Fruit fly (Drosophila melanogaster): ENCODE data around the gene CG2059.
A peak's percentile ranks its signal among the peaks of the same experiment; 100 is the strongest.

The CG2059 gene

dm6 chrX:7285995-7286985 lies at the start of gene CG2059:
Gene CG2059, plus strand, starts transcription at chrX:7286358.
- peak; percentile 25 for TF ChIP-seq CG17801 (GFP tag; optimal IDR thresholded peaks at IDR 0.05; ENCODE audit: partially characterized antibody)

- peak; percentile 75 for TF ChIP-seq CG17801 (GFP tag; optimal IDR thresholded peaks at IDR 0.05; ENCODE audit: partially characterized antibody)
These were observed 44.1 kb upstream of the CG2059 start for dm6 chrX:7241985-7242627.

dm6 chrX:7246070-7246469 lies 40.1 kb upstream of the CG2059 start:
- no peak for TF ChIP-seq CG17801 (GFP tag; optimal IDR thresholded peaks at IDR 0.05; ENCODE audit: partially characterized antibody)

- TF ChIP-seq CG17801 (GFP tag; optimal IDR thresholded peaks at IDR 0.05; ENCODE audit: partially characterized antibody): no peak
These were observed 33.7 kb upstream of the CG2059 start for dm6 chrX:7252468-7252867.

- TF ChIP-seq CG17801 (GFP tag; optimal IDR thresholded peaks at IDR 0.05; ENCODE audit: partially characterized antibody): no peak
These were observed 31.0 kb upstream of the CG2059 start for dm6 chrX:7255153-7255552.

- no peak for TF ChIP-seq CG17801 (GFP tag; optimal IDR thresholded peaks at IDR 0.05; ENCODE audit: partially characterized antibody)
These were observed 19.6 kb upstream of the CG2059 start, which contains the start of gene CG1958 for dm6 chrX:7266604-7267003. Gene CG1958, plus strand, starts transcription at chrX:7266904.

- TF ChIP-seq CG17801 (GFP tag; optimal IDR thresholded peaks at IDR 0.05; ENCODE audit: partially characterized antibody): no peak
These were observed 14.7 kb upstream of the CG2059 start for dm6 chrX:7271376-7272015.

dm6 chrX:7277038-7277437 lies 9.1 kb upstream of the CG2059 start:
- TF ChIP-seq CG17801 (GFP tag; optimal IDR thresholded peaks at IDR 0.05; ENCODE audit: partially characterized antibody): no peak

- no peak for TF ChIP-seq CG17801 (GFP tag; optimal IDR thresholded peaks at IDR 0.05; ENCODE audit: partially characterized antibody)
These were observed 1.2 kb upstream of the CG2059 start for dm6 chrX:7284964-7285363.

dm6 chrX:7285410-7285809 lies 748 bp upstream of the CG2059 start:
- TF ChIP-seq CG17801 (GFP tag; optimal IDR thresholded peaks at IDR 0.05; ENCODE audit: partially characterized antibody): no peak

DNA sequence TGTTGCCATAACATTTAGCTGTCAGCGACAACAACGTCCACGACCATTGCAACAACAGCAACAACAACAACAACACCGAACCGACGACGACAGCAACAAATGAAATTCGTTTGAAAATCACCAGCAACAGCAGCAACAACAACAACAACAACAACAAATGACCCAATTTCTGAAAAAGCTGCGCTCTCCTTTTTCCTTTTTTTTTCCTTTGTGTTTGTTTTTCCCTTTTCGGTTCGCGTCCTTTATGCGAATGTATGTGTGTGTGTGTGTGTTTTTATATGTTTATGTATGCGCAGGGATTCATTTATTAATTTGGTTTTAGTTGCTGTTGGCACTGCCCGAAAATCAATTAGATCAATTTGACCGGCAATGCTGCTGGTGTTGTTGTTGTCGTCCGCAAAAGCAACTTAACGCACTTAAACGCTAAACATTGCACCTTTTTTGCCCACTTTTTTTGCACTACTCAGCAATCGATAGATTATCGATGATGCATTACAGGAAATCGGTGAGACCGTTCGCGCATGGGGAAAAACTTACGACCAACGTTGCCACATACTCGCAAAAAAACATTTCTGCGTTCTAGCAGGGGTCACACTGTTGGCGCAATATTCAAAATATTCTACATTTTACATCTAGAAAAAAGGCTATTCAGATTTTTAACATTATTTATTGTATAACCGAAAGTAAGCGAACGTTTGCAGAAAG lies 4.8 kb downstream of the CG2059 start, which contains the start of gene unc-119:
unc-119 (minus strand) TSS at position 488 of the 705 bp plus-strand sequence.
- peak; percentile 7 for TF ChIP-seq CG17801 (GFP tag; optimal IDR thresholded peaks at IDR 0.05; ENCODE audit: partially characterized antibody)

dm6 chrX:7291850-7292499 lies 5.8 kb downstream of the CG2059 start:
- TF ChIP-seq CG17801 (GFP tag; optimal IDR thresholded peaks at IDR 0.05; ENCODE audit: partially characterized antibody): peak; percentile 2

- peak; percentile 80 for TF ChIP-seq CG17801 (GFP tag; optimal IDR thresholded peaks at IDR 0.05; ENCODE audit: partially characterized antibody)
These were observed 7.1 kb downstream of the CG2059 start for dm6 chrX:7293133-7293873.

Measured in ovary, adult (tissue).